Fruit fly (Drosophila melanogaster) whole organism, prepupa: ENCODE measurements around the gene mthl1.

ENCODE experiments used
- CG1621 ChIP-seq: fragments of 200-800 bp; sonication (Bioruptor generic); optimal IDR thresholded peaks from 3 replicates; lab custom pipeline; 2018; ENCODE audit warnings: missing biosample characterization, mild to moderate bottlenecking, missing genetic modification characterization
- CG32006 ChIP-seq: fragments of 200-800 bp; sonication (Bioruptor generic); optimal IDR thresholded peaks from 3 replicates; lab custom pipeline; 2017; ENCODE audit warnings: missing biosample characterization, mild to moderate bottlenecking, missing genetic modification characterization
- CG34406 ChIP-seq: fragments of 200-800 bp; sonication (Bioruptor generic); optimal IDR thresholded peaks from 3 replicates; lab custom pipeline; 2016; ENCODE audit warnings: missing biosample characterization, missing genetic modification characterization
- CG6808 ChIP-seq: fragments of 200-800 bp; sonication (Bioruptor generic); optimal IDR thresholded peaks from 3 replicates; lab custom pipeline; 2017; ENCODE audit warnings: missing biosample characterization, missing genetic modification characterization, mild to moderate bottlenecking, moderate library complexity, missing genetic modification reagents
- CG7368 ChIP-seq: fragments of 200-800 bp; sonication (Bioruptor generic); optimal IDR thresholded peaks from 3 replicates; lab custom pipeline; 2016; ENCODE audit warnings: missing biosample characterization, missing genetic modification characterization
- Hr4 ChIP-seq: fragments of 200-800 bp; sonication (Bioruptor generic); optimal IDR thresholded peaks from 3 replicates; lab custom pipeline; 2016; ENCODE audit warnings: missing biosample characterization, missing genetic modification characterization
- Lpt ChIP-seq: fragments of 200-800 bp; sonication (Bioruptor generic); optimal IDR thresholded peaks from 3 replicates; lab custom pipeline; 2016; ENCODE audit warnings: missing biosample characterization, missing genetic modification characterization
- Sox102F ChIP-seq: fragments of 200-800 bp; sonication (Bioruptor generic); optimal IDR thresholded peaks from 2 replicates; lab custom pipeline; 2016; ENCODE audit warnings: missing biosample characterization, mild to moderate bottlenecking, missing genetic modification characterization
- fkh ChIP-seq: fragments of 200-800 bp; sonication (Bioruptor generic); optimal IDR thresholded peaks from 3 replicates; lab custom pipeline; 2017; ENCODE audit warnings: missing biosample characterization, mild to moderate bottlenecking, missing genetic modification characterization, moderate library complexity
- pdm3 ChIP-seq: fragments of 200-800 bp; sonication (Bioruptor generic); optimal IDR thresholded peaks from 3 replicates; lab custom pipeline; 2016; ENCODE audit warnings: missing biosample characterization, missing genetic modification characterization

dm6 chrX:16651098-16651497, 10.3 kb downstream of the mthl1 start, which contains the start of the genes CG32573 and CG42512:
- TF ChIP-seq CG34406 (no peak), CG6808 (GFP tag; lab: Kevin White, UChicago) (no peak), fkh (GFP tag; lab: Kevin White, UChicago) (no peak), Lpt (GFP tag; lab: Kevin White, UChicago) (no peak), CG7368 (GFP tag; lab: Kevin White, UChicago) (no peak), CG32006 (GFP tag; lab: Kevin White, UChicago) (no peak), Sox102F (no peak), Hr4 (GFP tag; lab: Kevin White, UChicago) (no peak), pdm3 (GFP tag; lab: Kevin White, UChicago) (no peak), CG1621 (peak; percentile 95)
